Fruit fly (Drosophila melanogaster): ENCODE results near the gene Coq4.

Gene Coq4

dm6 chr3L:17404646-17405045, 28.8 kb downstream of the Coq4 start (continued):
- no peak for TF ChIP-seq CG14860 (GFP tag; IDR thresholded peaks at IDR 0.05; ENCODE audit: partially characterized antibody)
- TF ChIP-seq twi (tag; optimal IDR thresholded peaks at IDR 0.05) = no peak
- peak; percentile 45 for TF ChIP-seq CG13424 (tag; optimal IDR thresholded peaks at IDR 0.05)
- TF ChIP-seq tin (GFP tag; optimal IDR thresholded peaks at IDR 0.05) = peak; percentile 18
- no peak for TF ChIP-seq CG34224 (GFP tag; IDR thresholded peaks at IDR 0.05; ENCODE audit: partially characterized antibody)
- peak; percentile 10 for TF ChIP-seq Camta (GFP tag; optimal IDR thresholded peaks at IDR 0.05)
- TF ChIP-seq ab (GFP tag; optimal IDR thresholded peaks at IDR 0.05) = no peak
- TF ChIP-seq lab (GFP tag; optimal IDR thresholded peaks at IDR 0.05) = peak; percentile 42
- TF ChIP-seq Mes4 (GFP tag; optimal IDR thresholded peaks at IDR 0.05) = no peak
- TF ChIP-seq CG17361 (GFP tag; IDR thresholded peaks at IDR 0.05) = 0 out of 3 replicates have a peak, but pooled peaks have one; percentile 30
- no peak for TF ChIP-seq lov (optimal IDR thresholded peaks at IDR 0.05)
- TF ChIP-seq lov (GFP tag; IDR thresholded peaks at IDR 0.05) = no peak
- TF ChIP-seq bcd (GFP tag; optimal IDR thresholded peaks at IDR 0.05) = peak; percentile 40
- no peak for TF ChIP-seq jumu (GFP tag; optimal IDR thresholded peaks at IDR 0.05)
- no peak for TF ChIP-seq Nf-YA (GFP tag; IDR thresholded peaks at IDR 0.05)
- TF ChIP-seq bsh (GFP tag; optimal IDR thresholded peaks at IDR 0.05) = peak in 1 of 2 experiments; percentile 81
- no peak for TF ChIP-seq CG12299 (tag; optimal IDR thresholded peaks at IDR 0.05)
- TF ChIP-seq abd-A (tag; optimal IDR thresholded peaks at IDR 0.05) = no peak
- TF ChIP-seq CG9817 (tag; optimal IDR thresholded peaks at IDR 0.05) = no peak
- TF ChIP-seq CG3995 (GFP tag; optimal IDR thresholded peaks at IDR 0.05) = no peak
- TF ChIP-seq ttk (GFP tag; IDR thresholded peaks at IDR 0.05) = no peak
- TF ChIP-seq dmrt11E (tag; optimal IDR thresholded peaks at IDR 0.05) = peak; percentile 42
- TF ChIP-seq prd (optimal IDR thresholded peaks at IDR 0.05) = no peak
- TF ChIP-seq prd (GFP tag; IDR thresholded peaks at IDR 0.05) = no peak; the same call in 2 of the 3 replicates
- TF ChIP-seq grau (tag; optimal IDR thresholded peaks at IDR 0.05) = peak; percentile 54
- TF ChIP-seq cas (GFP tag; IDR thresholded peaks at IDR 0.05) = no peak
- no peak for TF ChIP-seq CG7357 (GFP tag; IDR thresholded peaks at IDR 0.05)
- TF ChIP-seq cwo (GFP tag; optimal IDR thresholded peaks at IDR 0.05) = no peak
- TF ChIP-seq CG9727 (GFP tag; optimal IDR thresholded peaks at IDR 0.05) = peak; percentile 35
- TF ChIP-seq Rfx (GFP tag; IDR thresholded peaks at IDR 0.05) = peak; percentile 33; the same call in 1 of the 2 replicates
- no peak for TF ChIP-seq pita (GFP tag; optimal IDR thresholded peaks at IDR 0.05)
- TF ChIP-seq br (optimal IDR thresholded peaks at IDR 0.05) = no peak
- TF ChIP-seq CG1647 (GFP tag; optimal IDR thresholded peaks at IDR 0.05) = no peak
- no peak for TF ChIP-seq usp (GFP tag; optimal IDR thresholded peaks at IDR 0.05)
- peak; percentile 31 for TF ChIP-seq D19A (tag; optimal IDR thresholded peaks at IDR 0.05)
- TF ChIP-seq CG6813 (GFP tag; optimal IDR thresholded peaks at IDR 0.05) = peak; percentile 12
- peak; percentile 21; the same call in 1 of the 2 replicates for TF ChIP-seq sob (GFP tag; IDR thresholded peaks at IDR 0.05)
- peak; percentile 58 for TF ChIP-seq CG7839 (tag; optimal IDR thresholded peaks at IDR 0.05)
- TF ChIP-seq CG4282 (GFP tag; optimal IDR thresholded peaks at IDR 0.05) = no peak
- no peak for TF ChIP-seq amos (GFP tag; IDR thresholded peaks at IDR 0.05; ENCODE audit: partially characterized antibody)
- TF ChIP-seq CG4707 (GFP tag; optimal IDR thresholded peaks at IDR 0.05) = peak; percentile 7
- peak; percentile 45; the same call in 1 of the 2 replicates for TF ChIP-seq Xrp1 (GFP tag; IDR thresholded peaks at IDR 0.05)
- peak; percentile 51 for TF ChIP-seq HLH3B (GFP tag; IDR thresholded peaks at IDR 0.05)
- no peak; the same call in 2 of the 3 replicates for TF ChIP-seq Optix (GFP tag; IDR thresholded peaks at IDR 0.05)
- TF ChIP-seq slbo (GFP tag; IDR thresholded peaks at IDR 0.05) = peak; percentile 42
- TF ChIP-seq Dbx (GFP tag; IDR thresholded peaks at IDR 0.05) = no peak
- TF ChIP-seq CG17359 (tag; optimal IDR thresholded peaks at IDR 0.05) = peak; percentile 36
- TF ChIP-seq Ets65A (GFP tag) = peak; percentile 87
- TF ChIP-seq CG18476 (GFP tag; optimal IDR thresholded peaks at IDR 0.05) = peak; percentile 46
- TF ChIP-seq CG9609 (GFP tag; optimal IDR thresholded peaks at IDR 0.05) = no peak
- peak; percentile 5 for TF ChIP-seq ATbp (GFP tag; optimal IDR thresholded peaks at IDR 0.05)
- no peak for TF ChIP-seq fru (optimal IDR thresholded peaks at IDR 0.05)
- TF ChIP-seq hth (optimal IDR thresholded peaks at IDR 0.05) = no peak
